Fruit fly (Drosophila melanogaster): Measurements from ENCODE around the gene Muc68Ca.

DNA sequence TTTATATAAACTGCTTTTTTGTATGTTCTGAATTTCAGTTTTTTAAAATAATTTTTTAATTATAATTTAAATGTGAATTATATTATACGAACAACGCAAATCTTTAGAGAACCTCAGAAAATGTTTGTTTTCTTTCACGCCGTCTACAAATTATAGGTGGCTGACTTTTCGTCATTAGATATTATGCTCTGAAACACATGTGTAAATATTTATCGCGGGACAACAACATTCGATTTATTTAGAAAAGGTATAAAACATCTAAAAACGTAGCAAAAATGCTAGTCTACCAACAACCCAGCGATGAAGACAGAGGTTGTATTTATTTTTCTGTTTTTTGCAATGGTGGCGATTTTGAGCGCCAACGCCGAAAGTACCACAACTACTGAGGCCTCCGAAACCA lies 10.1 kb downstream of the Muc68Ca start, which contains the start of gene CG42832:
- TF ChIP-seq CG3032 (tag; optimal IDR thresholded peaks at IDR 0.05) (no peak), Eip93F (GFP tag; optimal IDR thresholded peaks at IDR 0.05) (no peak), CG8119 (GFP tag; IDR thresholded peaks at IDR 0.05) (no peak)

Data from whole organism, prepupa.